Fruit fly (Drosophila melanogaster) whole organism, prepupa: ENCODE results near the gene CG1271.

Source experiments
- Blimp-1 ChIP-seq: fragments of 200-800 bp; sonication (Bioruptor generic); optimal IDR thresholded peaks from 3 replicates; lab custom pipeline; 2017; ENCODE audit warnings: missing biosample characterization, missing genetic modification characterization, mild to moderate bottlenecking, moderate library complexity, missing genetic modification reagents
- CG10631 ChIP-seq: fragments of 200-800 bp; sonication (Bioruptor generic); optimal IDR thresholded peaks from 2 replicates; lab custom pipeline; 2016; ENCODE audit warnings: missing biosample characterization, missing genetic modification characterization
- CG11294 ChIP-seq: fragments of 200-800 bp; sonication (Bioruptor generic); IDR thresholded peaks from 2 replicates; pipeline ENCODE4 v1.3.6; 2022; ENCODE audit warnings: missing biosample characterization, missing genetic modification characterization
- CG15336 ChIP-seq: fragments of 200-800 bp; sonication (Bioruptor generic); IDR thresholded peaks from 2 replicates; pipeline ENCODE4 v1.3.6; 2022; ENCODE audit warnings: missing biosample characterization, missing genetic modification characterization
- CG32006 ChIP-seq: fragments of 200-800 bp; sonication (Bioruptor generic); optimal IDR thresholded peaks from 3 replicates; lab custom pipeline; 2017; ENCODE audit warnings: missing biosample characterization, mild to moderate bottlenecking, missing genetic modification characterization
- CG34406 ChIP-seq: fragments of 200-800 bp; sonication (Bioruptor generic); optimal IDR thresholded peaks from 3 replicates; lab custom pipeline; 2016; ENCODE audit warnings: missing biosample characterization, missing genetic modification characterization
- CG6163 ChIP-seq: fragments of 200-800 bp; sonication (Bioruptor generic); IDR thresholded peaks from 3 replicates; pipeline ENCODE4 v1.3.6; 2022; ENCODE audit warnings: missing biosample characterization, missing genetic modification characterization
- CG6808 ChIP-seq: fragments of 200-800 bp; sonication (Bioruptor generic); optimal IDR thresholded peaks from 3 replicates; lab custom pipeline; 2017; ENCODE audit warnings: missing biosample characterization, missing genetic modification characterization, mild to moderate bottlenecking, moderate library complexity, missing genetic modification reagents
- CG6854 ChIP-seq: fragments of 200-800 bp; sonication (Bioruptor generic); optimal IDR thresholded peaks from 2 replicates; lab custom pipeline; 2017; ENCODE audit warnings: missing biosample characterization, mild to moderate bottlenecking, missing genetic modification characterization
- CG7368 ChIP-seq: fragments of 200-800 bp; sonication (Bioruptor generic); optimal IDR thresholded peaks from 3 replicates; lab custom pipeline; 2016; ENCODE audit warnings: missing biosample characterization, missing genetic modification characterization
- CG8119 ChIP-seq: fragments of 200-800 bp; sonication (Bioruptor generic); IDR thresholded peaks from 3 replicates; pipeline ENCODE4 v1.3.6; 2022; ENCODE audit warnings: missing biosample characterization, missing genetic modification characterization
- CG8319 ChIP-seq: fragments of 200-800 bp; sonication (Bioruptor generic); optimal IDR thresholded peaks from 3 replicates; lab custom pipeline; 2016; ENCODE audit warnings: missing biosample characterization, missing genetic modification characterization
- CG8632 ChIP-seq: fragments of 200-800 bp; sonication (Bioruptor generic); optimal IDR thresholded peaks from 3 replicates; lab custom pipeline; 2016; ENCODE audit warnings: missing biosample characterization, missing genetic modification characterization
- CG9139 ChIP-seq: fragments of 200-800 bp; sonication (Bioruptor generic); optimal IDR thresholded peaks from 3 replicates; lab custom pipeline; 2017; ENCODE audit warnings: missing biosample characterization, mild to moderate bottlenecking, missing genetic modification characterization
- Eip75B ChIP-seq: fragments of 200-800 bp; sonication (Bioruptor generic); optimal IDR thresholded peaks from 3 replicates; lab custom pipeline; 2016; ENCODE audit warnings: missing biosample characterization, missing genetic modification characterization
- Eip78C ChIP-seq: fragments of 200-800 bp; sonication (Bioruptor generic); peaks from one replicate; lab custom pipeline; 2016; ENCODE audit warnings: missing biosample characterization, missing genetic modification characterization
- Ets96B ChIP-seq: fragments of 200-800 bp; optimal IDR thresholded peaks from 2 replicates; lab custom pipeline; 2019; ENCODE audit warnings: missing biosample characterization, mild to moderate bottlenecking, missing genetic modification characterization, moderate library complexity
- Hr38 ChIP-seq: sonication (Bioruptor generic); optimal IDR thresholded peaks from 2 replicates; lab custom pipeline; 2016; ENCODE audit warnings: missing biosample characterization, missing genetic modification characterization
- Hr4 ChIP-seq: fragments of 200-800 bp; sonication (Bioruptor generic); optimal IDR thresholded peaks from 3 replicates; lab custom pipeline; 2016; ENCODE audit warnings: missing biosample characterization, missing genetic modification characterization
- Met ChIP-seq: fragments of 200-800 bp; sonication (Bioruptor generic); optimal IDR thresholded peaks from 3 replicates; lab custom pipeline; 2016; ENCODE audit warnings: missing biosample characterization, missing genetic modification characterization
- Sox15 ChIP-seq: fragments of 200-800 bp; sonication (Bioruptor generic); optimal IDR thresholded peaks from 3 replicates; lab custom pipeline; 2016; ENCODE audit warnings: missing biosample characterization, missing genetic modification characterization
- achi ChIP-seq: fragments of 200-800 bp; sonication (Bioruptor generic); optimal IDR thresholded peaks from 3 replicates; lab custom pipeline; 2016; ENCODE audit warnings: missing biosample characterization, missing genetic modification characterization
- esn ChIP-seq: fragments of 200-800 bp; sonication (Bioruptor generic); optimal IDR thresholded peaks from 2 replicates; lab custom pipeline; 2016; ENCODE audit warnings: missing biosample characterization, mild to moderate bottlenecking, missing genetic modification characterization, moderate library complexity
- fd59A ChIP-seq: fragments of 200-800 bp; sonication (Bioruptor generic); optimal IDR thresholded peaks from 2 replicates; lab custom pipeline; 2017; ENCODE audit warnings: missing biosample characterization, mild to moderate bottlenecking, missing genetic modification characterization, missing genetic modification reagents
- fkh ChIP-seq: fragments of 200-800 bp; sonication (Bioruptor generic); optimal IDR thresholded peaks from 3 replicates; lab custom pipeline; 2017; ENCODE audit warnings: missing biosample characterization, mild to moderate bottlenecking, missing genetic modification characterization, moderate library complexity
- pdm3 ChIP-seq: fragments of 200-800 bp; sonication (Bioruptor generic); optimal IDR thresholded peaks from 3 replicates; lab custom pipeline; 2016; ENCODE audit warnings: missing biosample characterization, missing genetic modification characterization
- salr ChIP-seq, 2 experiments: fragments of 200-800 bp; sonication (Bioruptor generic); optimal IDR thresholded peaks; 3 replicates each; lab custom pipeline; 2016 to 2018; ENCODE audit warnings: missing biosample characterization in 2 of 2, missing genetic modification characterization in 2 of 2, mild to moderate bottlenecking in 1 of 2
- ss ChIP-seq, 2 experiments: fragments of 200-800 bp; sonication (Bioruptor generic); optimal IDR thresholded peaks; 2 replicates in 1 of 2; 3 replicates in 1 of 2; lab custom pipeline; 2017 to 2018; ENCODE audit warnings: mild to moderate bottlenecking in 2 of 2, missing biosample characterization in 2 of 2, missing genetic modification characterization in 2 of 2, moderate library complexity in 1 of 2
- svp ChIP-seq: fragments of 200-800 bp; sonication (Bioruptor generic); peaks from one replicate; lab custom pipeline; 2016; ENCODE audit warnings: missing biosample characterization, missing genetic modification characterization
- vri ChIP-seq: fragments of 200-800 bp; sonication (Bioruptor generic); optimal IDR thresholded peaks from 3 replicates; lab custom pipeline; 2016; ENCODE audit warnings: missing biosample characterization, mild to moderate bottlenecking, missing genetic modification characterization

The CG1271 gene

dm6 chr3L:3081146-3081872, 29.0 kb downstream of the CG1271 start (continued):
- TF ChIP-seq pdm3 (GFP tag; lab: Kevin White, UChicago) (peak; percentile 99), CG11294 (GFP tag; lab: Robert Waterston, UW) (peak; percentile 97), Hr4 (GFP tag; lab: Kevin White, UChicago) (peak; percentile 99), Ets96B (tag; lab: Kevin White, UChicago) (peak; percentile 97), CG7368 (GFP tag; lab: Kevin White, UChicago) (peak; percentile 99), CG32006 (GFP tag; lab: Kevin White, UChicago) (peak; percentile 98), svp (GFP tag; lab: Kevin White, UChicago) (peak; percentile 99), CG9139 (GFP tag; lab: Kevin White, UChicago) (peak; percentile 92), Eip78C (GFP tag; lab: Kevin White, UChicago) (peak; percentile 100), CG6854 (GFP tag; lab: Kevin White, UChicago) (peak; percentile 99), CG8319 (GFP tag; lab: Kevin White, UChicago) (peak; percentile 97), achi (GFP tag; lab: Kevin White, UChicago) (peak; percentile 99), ss (GFP tag; optimal IDR thresholded peaks at IDR 0.05; lab: Kevin White, UChicago) (peak; percentile 96), CG8632 (peak; percentile 99)

dm6 chr3L:3081966-3082516, 29.7 kb downstream of the CG1271 start:
- no peak for TF ChIP-seq Blimp-1
- TF ChIP-seq svp (GFP tag; lab: Kevin White, UChicago): peak; percentile 77
- TF ChIP-seq fkh: peak; percentile 49

dm6 chr3L:3083329-3084083, 31.2 kb downstream of the CG1271 start:
- TF ChIP-seq CG11294 (GFP tag; lab: Robert Waterston, UW) (no peak), salr (GFP tag; optimal IDR thresholded peaks at IDR 0.05; lab: Kevin White, UChicago) (no peak), vri (GFP tag; lab: Kevin White, UChicago) (peak; percentile 48), CG9139 (GFP tag; lab: Kevin White, UChicago) (no peak), fkh (peak; percentile 92), CG7368 (GFP tag; lab: Kevin White, UChicago) (no peak)

- TF ChIP-seq Eip75B (GFP tag; lab: Kevin White, UChicago): no peak
- no peak for TF ChIP-seq CG7368 (GFP tag; lab: Kevin White, UChicago)
- no peak for TF ChIP-seq Sox15
- TF ChIP-seq CG6163: no peak
- no peak for TF ChIP-seq CG11294 (GFP tag; lab: Robert Waterston, UW)
- no peak for TF ChIP-seq CG6854 (GFP tag; lab: Kevin White, UChicago)
- no peak for TF ChIP-seq CG8119 (GFP tag; lab: Robert Waterston, UW)
- TF ChIP-seq pdm3 (GFP tag; lab: Kevin White, UChicago): no peak
- no peak for TF ChIP-seq ss (GFP tag; optimal IDR thresholded peaks at IDR 0.05; lab: Kevin White, UChicago)
- TF ChIP-seq CG6808 (GFP tag; lab: Kevin White, UChicago): no peak
- no peak for TF ChIP-seq Hr38 (GFP tag; lab: Kevin White, UChicago)
- TF ChIP-seq fd59A (GFP tag; lab: Kevin White, UChicago): no peak
- no peak for TF ChIP-seq CG10631
- no peak for TF ChIP-seq fkh
- no peak for TF ChIP-seq achi (GFP tag; lab: Kevin White, UChicago)
- TF ChIP-seq CG15336 (GFP tag; lab: Robert Waterston, UW): no peak
- TF ChIP-seq esn (GFP tag; lab: Kevin White, UChicago): no peak
- no peak for TF ChIP-seq CG34406 (GFP tag; lab: Kevin White, UChicago)
- no peak for TF ChIP-seq CG8319 (GFP tag; lab: Kevin White, UChicago)
- TF ChIP-seq Met (GFP tag; lab: Kevin White, UChicago): no peak
These were observed 36.7 kb downstream of the CG1271 start for dm6 chr3L:3089012-3089411.
